Fruit fly (Drosophila melanogaster): ENCODE data around the gene CG8840.

Gene CG8840

DNA sequence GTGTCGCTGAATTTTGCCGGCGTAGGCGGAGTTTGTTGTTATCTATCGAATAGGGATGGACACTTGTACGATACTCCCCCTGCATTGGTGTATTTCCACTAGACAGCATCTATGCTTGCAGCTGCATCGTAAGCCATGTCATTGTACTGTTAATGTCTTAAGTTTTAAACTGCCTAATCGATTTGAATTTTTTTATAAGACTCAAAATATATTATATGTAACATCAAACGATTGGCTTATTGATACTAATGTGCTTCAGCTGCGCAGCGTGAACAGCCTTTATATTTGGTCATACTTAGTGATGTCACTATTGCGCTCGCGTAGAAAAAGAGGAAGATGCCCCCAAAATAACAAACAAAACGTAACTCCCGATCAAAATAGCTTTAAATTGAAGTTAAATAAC lies 33.7 kb upstream of the CG8840 start, which contains the start of the genes CG9662 and Ptpa:
Gene CG9662 (minus strand): TSS at position 54 of the 403 bp plus-strand sequence.
Gene Ptpa (plus strand): TSS at position 319 of the 403 bp plus-strand sequence.
- TF ChIP-seq croc (GFP tag; conservative IDR thresholded peaks at IDR 0.05) (peak; percentile 80), CG12769 (tag; optimal IDR thresholded peaks at IDR 0.05) (peak; percentile 87), Sry-β (GFP tag; optimal IDR thresholded peaks at IDR 0.05) (peak; percentile 52), CG13287 (GFP tag; IDR thresholded peaks at IDR 0.05; ENCODE audit: partially characterized antibody) (peak; percentile 93), CG32772 (GFP tag; IDR thresholded peaks at IDR 0.05) (peak; percentile 76), D (optimal IDR thresholded peaks at IDR 0.05) (no peak), D (GFP tag; optimal IDR thresholded peaks at IDR 0.05) (peak; percentile 59), CG3281 (GFP tag; optimal IDR thresholded peaks at IDR 0.05) (no peak), repo (GFP tag; optimal IDR thresholded peaks at IDR 0.05) (peak; percentile 65), CG10959 (GFP tag; IDR thresholded peaks at IDR 0.05) (peak; percentile 60), Stat92E (GFP tag; optimal IDR thresholded peaks at IDR 0.05) (no peak), Ada2b (GFP tag; IDR thresholded peaks at IDR 0.05) (peak; percentile 80), Poxn (GFP tag; IDR thresholded peaks at IDR 0.05) (no peak), CG6765 (GFP tag; optimal IDR thresholded peaks at IDR 0.05) (no peak), CG33213 (GFP tag; optimal IDR thresholded peaks at IDR 0.05) (peak; percentile 77), Ets65A (GFP tag) (peak; percentile 99), CG14014 (GFP tag; IDR thresholded peaks at IDR 0.05) (peak; percentile 84), CG43689 (GFP tag; IDR thresholded peaks at IDR 0.05) (no peak), gfzf (GFP tag; optimal IDR thresholded peaks at IDR 0.05) (peak; percentile 59), CG16815 (GFP tag; optimal IDR thresholded peaks at IDR 0.05) (peak; percentile 84), CG11085 (GFP tag; IDR thresholded peaks at IDR 0.05) (peak; percentile 74), Atf3 (GFP tag; optimal IDR thresholded peaks at IDR 0.05) (peak; percentile 79), Tbp (GFP tag; optimal IDR thresholded peaks at IDR 0.05) (no peak), Rx (GFP tag; IDR thresholded peaks at IDR 0.05) (peak; percentile 72), dati (GFP tag; IDR thresholded peaks at IDR 0.05) (no peak), CG9932 (GFP tag; IDR thresholded peaks at IDR 0.05) (peak; percentile 91), ara (GFP tag; IDR thresholded peaks at IDR 0.05) (no peak), trem (tag; optimal IDR thresholded peaks at IDR 0.05) (peak; percentile 80), NK7.1 (GFP tag; optimal IDR thresholded peaks at IDR 0.05) (peak; percentile 54), Dp (GFP tag; optimal IDR thresholded peaks at IDR 0.05) (peak; percentile 35), jing (GFP tag; optimal IDR thresholded peaks at IDR 0.05) (peak; percentile 54), CG13424 (tag; optimal IDR thresholded peaks at IDR 0.05) (peak; percentile 80), CG17385 (GFP tag; optimal IDR thresholded peaks at IDR 0.05) (peak; percentile 91), CG4730 (GFP tag; IDR thresholded peaks at IDR 0.05) (peak; percentile 64), CG4617 (GFP tag; optimal IDR thresholded peaks at IDR 0.05; ENCODE audit: borderline replicate concordance) (peak; percentile 95), CG8478 (optimal IDR thresholded peaks at IDR 0.05) (no peak), tup (GFP tag; optimal IDR thresholded peaks at IDR 0.05) (peak; percentile 37), CG17186 (GFP tag; optimal IDR thresholded peaks at IDR 0.05) (peak; percentile 89), bbx (GFP tag; IDR thresholded peaks at IDR 0.05; ENCODE audit: partially characterized antibody) (peak; percentile 84), luna (GFP tag; optimal IDR thresholded peaks at IDR 0.05) (peak; percentile 65), Gsc (GFP tag; IDR thresholded peaks at IDR 0.05) (peak; percentile 60), nerfin-2 (GFP tag; IDR thresholded peaks at IDR 0.05; ENCODE audit: partially characterized antibody) (peak; percentile 79), BtbVII (GFP tag; optimal IDR thresholded peaks at IDR 0.05) (no peak), HmgZ (tag; optimal IDR thresholded peaks at IDR 0.05) (peak; percentile 80), Hr39 (optimal IDR thresholded peaks at IDR 0.05) (no peak), CG4424 (GFP tag; optimal IDR thresholded peaks at IDR 0.05) (peak; percentile 81), Ptx1 (GFP tag; IDR thresholded peaks at IDR 0.05) (peak; percentile 90), kni (GFP tag; optimal IDR thresholded peaks at IDR 0.05) (no peak), crc (GFP tag; optimal IDR thresholded peaks at IDR 0.05) (peak; percentile 43), wor (GFP tag; IDR thresholded peaks at IDR 0.05) (peak; percentile 79), CG11560 (tag; IDR thresholded peaks at IDR 0.05) (peak; percentile 68; the same call in 2 of the 3 replicates), ash1 (GFP tag; optimal IDR thresholded peaks at IDR 0.05) (no peak), CG9797 (GFP tag; optimal IDR thresholded peaks at IDR 0.05) (peak; percentile 89)

Measured in whole organism, embryonic.